Fruit fly (Drosophila melanogaster) Kc167 (cell line): ENCODE measurements around the gene wor.

Experiments used
- Sin3A ChIP-seq: fragments of >200 bp; optimal IDR thresholded peaks from 2 replicates; lab custom pipeline; 2018; ENCODE audit warnings: missing external identifiers
- h ChIP-seq: fragments of >200 bp; optimal IDR thresholded peaks from 3 replicates; lab custom pipeline; 2018; ENCODE audit warnings: missing external identifiers
- insv ChIP-seq: fragments of >200 bp; optimal IDR thresholded peaks from 3 replicates; lab custom pipeline; 2018; ENCODE audit warnings: missing external identifiers

- TF ChIP-seq h (lab: Kevin White, UChicago) (no peak), Sin3A (lab: Kevin White, UChicago) (no peak), insv (no peak)
Observed at dm6 chr2L:15385340-15385739, 40.0 kb downstream of the wor start.
